Fruit fly (Drosophila melanogaster) S2 (cell line): ENCODE measurements around the gene pcx.

Source experiments
- CG8478 ChIP-seq: fragments of >200 bp; optimal IDR thresholded peaks from 2 replicates; lab custom pipeline; 2018
- CTCF ChIP-seq, 2 experiments: fragments of >200 bp; optimal IDR thresholded peaks; 2 replicates each; lab custom pipeline; 2018

DNA sequence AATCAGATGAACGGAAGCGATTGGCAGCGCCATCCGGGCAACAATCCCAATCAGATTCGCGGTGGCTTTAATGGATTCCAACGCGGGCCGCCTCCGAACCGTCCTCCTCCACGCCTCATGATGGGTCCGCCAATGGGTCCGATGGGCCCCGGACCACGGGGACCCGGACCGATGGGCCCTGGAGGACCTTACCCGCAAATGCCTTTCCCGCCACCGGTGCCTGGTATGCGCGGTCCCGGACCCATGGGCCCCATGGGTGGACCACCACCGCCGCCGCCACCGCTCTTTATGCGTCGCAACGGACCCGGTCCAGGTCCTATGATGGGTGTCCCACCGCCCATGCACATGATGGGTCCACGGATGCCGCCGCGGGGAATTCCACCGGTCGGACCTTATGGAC lies 17.8 kb downstream of the pcx start:
- TF ChIP-seq CG8478 (lab: Kevin White, UChicago) (no peak), CTCF (optimal IDR thresholded peaks at IDR 0.05; lab: Kevin White, UChicago) (no peak)
